Fruit fly (Drosophila melanogaster): ENCODE measurements around the gene CG10098.

Gene CG10098

dm6 chr3R:7139188-7140038, 15.1 kb downstream of the CG10098 start (continued):
- TF ChIP-seq Opbp (GFP tag; IDR thresholded peaks at IDR 0.05; ENCODE audit: partially characterized antibody), result 0 out of 3 replicates have a peak, but pooled peaks have one; percentile 22
- no peak for TF ChIP-seq CG8944 (GFP tag; optimal IDR thresholded peaks at IDR 0.05)
- TF ChIP-seq Dek (tag; optimal IDR thresholded peaks at IDR 0.05), result no peak
- no peak for TF ChIP-seq Side (GFP tag; optimal IDR thresholded peaks at IDR 0.05)
- TF ChIP-seq Nf-YC (tag; optimal IDR thresholded peaks at IDR 0.05), result peak; percentile 89
- TF ChIP-seq CG4360 (GFP tag; IDR thresholded peaks at IDR 0.05), result peak; percentile 58
- no peak for TF ChIP-seq CG5245 (GFP tag; optimal IDR thresholded peaks at IDR 0.05)
- TF ChIP-seq CG12219 (GFP tag; optimal IDR thresholded peaks at IDR 0.05), result no peak
- TF ChIP-seq twi (tag; optimal IDR thresholded peaks at IDR 0.05), result peak; percentile 37
- no peak for TF ChIP-seq Dad (GFP tag; optimal IDR thresholded peaks at IDR 0.05)
- TF ChIP-seq Hey (tag; optimal IDR thresholded peaks at IDR 0.05), result peak; percentile 91
- no peak for TF ChIP-seq prd (optimal IDR thresholded peaks at IDR 0.05)
- no peak; the same call in 2 of the 3 replicates for TF ChIP-seq prd (GFP tag; IDR thresholded peaks at IDR 0.05)
- no peak for TF ChIP-seq lov (optimal IDR thresholded peaks at IDR 0.05)
- TF ChIP-seq lov (GFP tag; IDR thresholded peaks at IDR 0.05), result 0 out of 3 replicates have a peak, but pooled peaks have one; percentile 12
- TF ChIP-seq CG7839 (tag; optimal IDR thresholded peaks at IDR 0.05), result no peak
- TF ChIP-seq Meics (GFP tag; optimal IDR thresholded peaks at IDR 0.05), result no peak
- peak; percentile 9 for TF ChIP-seq gcm (GFP tag; optimal IDR thresholded peaks at IDR 0.05)
- no peak for TF ChIP-seq CG12299 (tag; optimal IDR thresholded peaks at IDR 0.05)
- TF ChIP-seq Fer1 (GFP tag; optimal IDR thresholded peaks at IDR 0.05), result peak; percentile 93
- TF ChIP-seq Dll (GFP tag; IDR thresholded peaks at IDR 0.05; ENCODE audit: partially characterized antibody), result no peak
- TF ChIP-seq Nf-YB (GFP tag; optimal IDR thresholded peaks at IDR 0.05), result peak; percentile 87
- TF ChIP-seq sima (GFP tag; optimal IDR thresholded peaks at IDR 0.05), result no peak
- peak; percentile 86 for TF ChIP-seq crol (GFP tag; IDR thresholded peaks at IDR 0.05)
- no peak for TF ChIP-seq peb (GFP tag; IDR thresholded peaks at IDR 0.05)
- no peak for TF ChIP-seq kni (GFP tag; optimal IDR thresholded peaks at IDR 0.05)
- TF ChIP-seq CG2199 (GFP tag; IDR thresholded peaks at IDR 0.05), result 0 out of 3 replicates have a peak, but pooled peaks have one; percentile 38
- peak; percentile 21 for TF ChIP-seq nerfin-1 (tag; optimal IDR thresholded peaks at IDR 0.05)

DNA sequence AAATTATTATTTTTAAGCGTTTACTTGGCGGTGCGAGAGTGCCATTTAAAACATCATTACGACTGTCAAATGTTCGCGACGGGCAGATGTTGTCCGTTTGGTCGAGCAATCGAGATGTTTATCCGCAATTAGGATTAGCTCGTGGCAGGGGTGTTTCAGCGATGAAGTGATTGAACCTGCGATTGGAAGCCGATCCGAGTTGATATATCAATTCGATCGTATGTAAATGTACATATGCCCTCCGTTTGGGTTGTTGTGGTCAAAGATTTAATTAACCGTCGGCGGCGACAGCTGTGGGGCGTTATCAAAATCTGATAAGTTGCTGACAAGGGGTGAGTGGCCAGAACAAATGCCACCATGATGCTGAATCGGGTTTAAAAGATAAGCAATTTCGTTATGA, 18.2 kb downstream of the CG10098 start:
- TF ChIP-seq CG2199 (GFP tag; IDR thresholded peaks at IDR 0.05) (no peak), CG11696 (GFP tag; IDR thresholded peaks at IDR 0.05) (no peak), CG13624 (GFP tag; optimal IDR thresholded peaks at IDR 0.05) (no peak), grn (GFP tag; optimal IDR thresholded peaks at IDR 0.05) (peak; percentile 70), Rx (GFP tag; IDR thresholded peaks at IDR 0.05) (0 out of 2 replicates have a peak, but pooled peaks have one; percentile 6)

DNA sequence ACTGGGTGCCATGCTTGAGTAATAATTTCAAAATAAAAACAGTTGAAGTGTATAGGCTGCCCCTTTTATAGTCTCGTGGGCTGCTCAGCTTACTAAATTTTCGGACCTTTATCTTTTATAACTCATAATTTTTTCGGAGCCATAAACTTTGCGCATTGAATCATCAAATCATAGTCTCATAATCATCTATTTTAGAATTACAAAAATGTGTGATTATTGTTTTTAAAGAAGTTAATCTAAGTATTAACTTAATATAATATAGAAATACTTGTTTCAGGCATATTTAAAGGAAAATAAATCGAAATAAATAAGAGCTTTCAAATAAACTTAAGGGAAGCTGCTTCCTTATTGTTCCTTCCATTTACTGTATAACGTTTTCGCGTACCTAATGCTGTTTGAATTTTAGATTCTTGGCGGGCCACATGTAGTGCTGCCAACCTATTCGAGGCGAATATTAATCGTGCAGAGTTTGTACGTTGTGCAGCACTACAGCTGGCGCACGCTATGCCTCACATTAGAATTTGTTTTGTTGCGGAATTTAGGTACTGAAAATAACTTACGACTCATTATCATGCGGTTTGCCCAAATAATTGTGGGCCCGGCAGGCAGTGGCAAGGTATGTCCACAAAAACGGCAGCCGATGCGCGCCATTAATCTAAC, 20.0 kb downstream of the CG10098 start, which contains the start of the genes CG14610 and CG2656:
CG14610 (minus strand) TSS at position 51 of the 660 bp plus-strand sequence.
CG2656 (plus strand) TSS at position 480 of the 660 bp plus-strand sequence.
- TF ChIP-seq Gsc (GFP tag; IDR thresholded peaks at IDR 0.05), result no peak
- peak; percentile 34; the same call in 1 of the 2 replicates for TF ChIP-seq CG10959 (GFP tag; IDR thresholded peaks at IDR 0.05)
- peak; percentile 54 for TF ChIP-seq cato (GFP tag; optimal IDR thresholded peaks at IDR 0.05; ENCODE audit: borderline replicate concordance)
- TF ChIP-seq ara (GFP tag; IDR thresholded peaks at IDR 0.05), result 0 out of 2 replicates have a peak, but pooled peaks have one; percentile 6
- TF ChIP-seq CG9437 (GFP tag; optimal IDR thresholded peaks at IDR 0.05), result peak; percentile 30
- TF ChIP-seq wdn (GFP tag; IDR thresholded peaks at IDR 0.05), result 0 out of 2 replicates have a peak, but pooled peaks have one; percentile 44
- TF ChIP-seq gcm2 (GFP tag; optimal IDR thresholded peaks at IDR 0.05), result peak; percentile 17
- TF ChIP-seq CG8924 (tag; optimal IDR thresholded peaks at IDR 0.05), result peak; percentile 42
- TF ChIP-seq Usf (GFP tag; optimal IDR thresholded peaks at IDR 0.05), result peak; percentile 3
- no peak for TF ChIP-seq z (GFP tag; IDR thresholded peaks at IDR 0.05)
- peak; percentile 69 for TF ChIP-seq CG3163 (GFP tag; optimal IDR thresholded peaks at IDR 0.05)
- TF ChIP-seq NK7.1 (GFP tag; optimal IDR thresholded peaks at IDR 0.05), result peak; percentile 54
- peak; percentile 70 for TF ChIP-seq gem (tag; optimal IDR thresholded peaks at IDR 0.05)
- no peak for TF ChIP-seq ro (GFP tag; IDR thresholded peaks at IDR 0.05)
- no peak for TF ChIP-seq Trl (optimal IDR thresholded peaks at IDR 0.05)
- peak; percentile 94 for TF ChIP-seq Trl (GFP tag; optimal IDR thresholded peaks at IDR 0.05)
- no peak for TF ChIP-seq run (tag; optimal IDR thresholded peaks at IDR 0.05)
